Fruit fly (Drosophila melanogaster): ENCODE data around the gene CG13946.

CG13946 gene

DNA sequence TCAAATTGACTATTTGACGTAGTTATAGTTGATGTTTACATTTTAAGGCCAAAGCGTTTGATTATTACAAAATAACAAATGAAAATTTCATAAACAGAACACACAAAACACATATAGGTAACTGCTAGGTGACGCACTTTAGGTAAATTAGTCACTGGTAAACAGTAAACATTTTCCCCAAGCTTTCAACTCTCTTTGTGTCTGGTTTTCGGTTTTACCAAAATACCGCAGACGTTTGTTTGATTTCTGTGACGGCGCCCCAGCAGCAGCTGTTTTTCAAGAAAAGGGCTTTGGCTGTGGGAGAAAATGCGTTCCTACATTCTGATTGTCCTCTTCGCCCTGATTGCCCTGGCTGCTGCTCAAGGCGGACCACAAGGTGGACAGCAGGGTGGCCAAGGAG, at the start of gene CG13946:
CG13946 (plus strand) TSS at position 301 of the 400 bp plus-strand sequence.
- no peak for TF ChIP-seq achi (GFP tag; optimal IDR thresholded peaks at IDR 0.05)
- no peak for TF ChIP-seq Ets21C (GFP tag; optimal IDR thresholded peaks at IDR 0.05)
- TF ChIP-seq svp (GFP tag), result no peak
- no peak for TF ChIP-seq Sox14 (GFP tag; optimal IDR thresholded peaks at IDR 0.05)
- TF ChIP-seq fkh (GFP tag; optimal IDR thresholded peaks at IDR 0.05), result peak; percentile 3

DNA sequence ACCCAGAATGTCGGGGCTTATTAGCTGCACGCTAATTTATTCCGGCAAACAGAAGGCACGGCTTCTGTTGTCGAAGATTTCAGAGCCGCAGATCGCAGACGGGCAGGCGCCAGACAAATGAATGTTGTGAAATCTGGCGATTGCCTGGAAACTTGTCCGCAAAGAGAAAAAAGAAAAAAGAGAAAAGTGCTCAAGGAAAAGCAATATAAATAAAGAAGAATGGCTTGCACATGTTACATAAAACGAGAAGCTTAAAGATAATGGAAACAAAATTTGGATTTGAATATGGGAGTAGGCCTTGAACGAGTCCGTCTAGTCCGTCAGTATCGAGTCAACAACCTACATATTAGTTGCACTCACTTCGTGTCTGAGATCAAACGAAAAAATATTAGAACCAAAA, 48.3 kb upstream of the CG13946 start, which contains the start of gene Hsp60B:
Hsp60B (plus strand) TSS at position 301 of the 400 bp plus-strand sequence.
- no peak for TF ChIP-seq CG11762 (GFP tag; optimal IDR thresholded peaks at IDR 0.05; ENCODE audit: insufficient read depth)
- TF ChIP-seq esn (GFP tag; optimal IDR thresholded peaks at IDR 0.05), result no peak
- TF ChIP-seq CG15336 (GFP tag; IDR thresholded peaks at IDR 0.05), result no peak
- TF ChIP-seq fd59A (GFP tag; optimal IDR thresholded peaks at IDR 0.05), result no peak
- TF ChIP-seq svp (GFP tag), result peak; percentile 30
- TF ChIP-seq CG10669 (GFP tag; optimal IDR thresholded peaks at IDR 0.05), result no peak

DNA sequence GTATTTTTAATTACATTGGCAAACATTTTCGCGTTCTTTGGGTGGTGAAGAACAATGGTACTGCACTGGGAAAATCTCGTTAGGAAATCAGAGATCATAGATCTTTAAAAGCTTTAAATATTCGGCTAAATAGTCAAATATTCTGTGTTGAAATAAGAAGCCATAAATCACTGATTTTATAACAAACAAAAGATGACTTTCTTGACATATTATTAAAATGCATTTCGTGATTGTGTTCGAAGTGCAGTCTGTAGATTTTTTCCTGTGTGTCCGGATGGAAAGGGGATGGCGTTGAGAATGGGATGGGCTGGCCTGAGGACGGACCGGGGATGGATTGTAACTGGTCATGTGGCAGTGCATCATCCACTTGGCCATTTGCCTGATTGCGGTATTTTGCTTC, 44.2 kb upstream of the CG13946 start:
- TF ChIP-seq CG16779 (tag; optimal IDR thresholded peaks at IDR 0.05), result no peak
- TF ChIP-seq Eip78C (GFP tag), result peak; percentile 55
- no peak for TF ChIP-seq CG11902 (GFP tag; optimal IDR thresholded peaks at IDR 0.05)
- no peak for TF ChIP-seq CG3919 (GFP tag; optimal IDR thresholded peaks at IDR 0.05)
- TF ChIP-seq CG4318 (GFP tag; optimal IDR thresholded peaks at IDR 0.05), result no peak

DNA sequence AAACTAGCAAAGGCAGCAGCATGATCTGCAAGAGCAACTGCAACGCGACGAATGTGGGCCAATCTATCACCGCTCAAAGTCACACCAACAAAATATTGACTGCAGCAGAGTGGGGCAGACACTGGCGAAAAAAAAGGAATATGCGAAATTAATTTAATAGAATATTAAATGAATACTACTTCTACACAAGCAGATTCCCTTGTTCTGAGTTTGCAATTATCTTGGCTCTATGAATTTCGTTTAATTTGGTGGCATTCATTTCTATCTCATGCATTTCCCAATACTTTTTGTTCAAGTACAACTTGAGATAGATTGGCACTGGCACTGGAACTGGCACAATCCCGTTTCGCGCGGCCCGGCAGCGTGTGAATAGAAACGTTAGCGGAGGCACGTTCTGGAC, 42.2 kb upstream of the CG13946 start:
- TF ChIP-seq Eip93F (GFP tag; optimal IDR thresholded peaks at IDR 0.05), result no peak
- no peak for TF ChIP-seq spab (GFP tag; optimal IDR thresholded peaks at IDR 0.05)
- no peak for TF ChIP-seq Sox102F (GFP tag; optimal IDR thresholded peaks at IDR 0.05)
- peak; percentile 2 for TF ChIP-seq CG3919 (GFP tag; optimal IDR thresholded peaks at IDR 0.05)
- peak; percentile 68 for TF ChIP-seq CG15336 (GFP tag; IDR thresholded peaks at IDR 0.05)
- peak; percentile 15 for TF ChIP-seq CG4318 (GFP tag; optimal IDR thresholded peaks at IDR 0.05)
- TF ChIP-seq acj6 (GFP tag; optimal IDR thresholded peaks at IDR 0.05), result no peak
- TF ChIP-seq Gug (GFP tag; IDR thresholded peaks at IDR 0.05), result peak; percentile 57
- TF ChIP-seq Lpt (GFP tag; optimal IDR thresholded peaks at IDR 0.05), result peak; percentile 23
- TF ChIP-seq CG6276 (GFP tag; optimal IDR thresholded peaks at IDR 0.05), result peak; percentile 40
- no peak for TF ChIP-seq CG16779 (tag; optimal IDR thresholded peaks at IDR 0.05)
- TF ChIP-seq CG11762 (GFP tag; optimal IDR thresholded peaks at IDR 0.05; ENCODE audit: insufficient read depth), result no peak
- no peak for TF ChIP-seq Ets96B (tag; optimal IDR thresholded peaks at IDR 0.05)
- TF ChIP-seq Sox14 (GFP tag; optimal IDR thresholded peaks at IDR 0.05), result no peak
- no peak for TF ChIP-seq CG31627 (GFP tag; optimal IDR thresholded peaks at IDR 0.05)
- peak; percentile 62; the same call in 2 of the 3 replicates for TF ChIP-seq CG6163 (GFP tag; IDR thresholded peaks at IDR 0.05)
- TF ChIP-seq eg (GFP tag; IDR thresholded peaks at IDR 0.05), result peak; percentile 69
- TF ChIP-seq achi (GFP tag; optimal IDR thresholded peaks at IDR 0.05), result no peak
- no peak for TF ChIP-seq pdm3 (GFP tag; optimal IDR thresholded peaks at IDR 0.05)
- no peak for TF ChIP-seq CG3032 (tag; optimal IDR thresholded peaks at IDR 0.05)
- TF ChIP-seq CG32006 (GFP tag; optimal IDR thresholded peaks at IDR 0.05), result peak; percentile 66
- TF ChIP-seq CG11294 (GFP tag; IDR thresholded peaks at IDR 0.05), result peak; percentile 25; the same call in 1 of the 2 replicates
- TF ChIP-seq CG8119 (GFP tag; IDR thresholded peaks at IDR 0.05), result peak; percentile 23; the same call in 1 of the 3 replicates
- TF ChIP-seq CG10669 (GFP tag; optimal IDR thresholded peaks at IDR 0.05), result no peak
- no peak for TF ChIP-seq svp (GFP tag)
- TF ChIP-seq OdsH (GFP tag; optimal IDR thresholded peaks at IDR 0.05), result peak; percentile 2
- TF ChIP-seq fkh (GFP tag; optimal IDR thresholded peaks at IDR 0.05), result no peak
- TF ChIP-seq Hr4 (GFP tag; optimal IDR thresholded peaks at IDR 0.05), result peak; percentile 23

DNA sequence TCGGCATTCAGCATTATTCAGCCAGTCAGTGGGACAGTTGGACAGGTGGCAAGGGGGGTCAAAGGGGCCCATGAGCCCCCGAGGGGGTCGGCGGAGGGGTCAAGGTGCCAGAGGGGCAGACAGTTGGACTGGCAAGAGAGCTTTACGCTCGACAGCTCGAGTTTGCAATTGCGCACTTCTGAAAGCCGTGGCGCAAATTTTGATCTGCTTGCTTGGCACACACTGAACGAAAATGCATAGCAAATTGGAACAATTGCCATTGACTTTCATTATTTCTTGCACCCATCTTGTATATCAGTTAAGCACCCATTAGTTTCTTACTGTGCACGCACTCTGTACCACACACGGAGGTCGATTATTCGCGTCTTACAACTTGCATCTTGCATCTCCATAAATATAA, 40.6 kb upstream of the CG13946 start:
- TF ChIP-seq CG6792 (GFP tag; optimal IDR thresholded peaks at IDR 0.05) (no peak), spab (GFP tag; optimal IDR thresholded peaks at IDR 0.05) (no peak), CG6163 (GFP tag; IDR thresholded peaks at IDR 0.05) (0 out of 3 replicates have a peak, but pooled peaks have one; percentile 26), lz (GFP tag; optimal IDR thresholded peaks at IDR 0.05) (no peak), CG10631 (GFP tag; optimal IDR thresholded peaks at IDR 0.05) (peak; percentile 5), CG7368 (GFP tag; optimal IDR thresholded peaks at IDR 0.05) (no peak), CG9139 (GFP tag; optimal IDR thresholded peaks at IDR 0.05) (no peak), Eip78C (GFP tag) (peak; percentile 48), CG15336 (GFP tag; IDR thresholded peaks at IDR 0.05) (0 out of 2 replicates have a peak, but pooled peaks have one; percentile 20), eg (GFP tag; IDR thresholded peaks at IDR 0.05) (peak; percentile 57; the same call in 1 of the 3 replicates)
